Fruit fly (Drosophila melanogaster) whole organism, embryonic: ENCODE results near the gene Tom40.
A peak's percentile ranks its signal among the peaks of the same experiment; 100 is the strongest.

Experiments used
- Atf6 ChIP-seq: fragments of 200-800 bp; sonication (Bioruptor generic); IDR thresholded peaks from 2 replicates; pipeline ENCODE4 v1.3.6; 2022; ENCODE audit warnings: missing biosample characterization, missing genetic modification characterization
- BEAF-32 ChIP-seq: fragments of 200-800 bp; sonication (Bioruptor generic); optimal IDR thresholded peaks from 3 replicates; lab custom pipeline; 2017; ENCODE audit warnings: missing biosample characterization, missing genetic modification characterization, mild to moderate bottlenecking, moderate library complexity, missing genetic modification reagents
- Bdp1 ChIP-seq: fragments of 200-800 bp; sonication (Bioruptor generic); optimal IDR thresholded peaks from 3 replicates; lab custom pipeline; 2016; ENCODE audit warnings: missing biosample characterization, missing genetic modification characterization
- CG11456 ChIP-seq: fragments of 200-800 bp; sonication (Bioruptor generic); IDR thresholded peaks from 3 replicates; pipeline ENCODE4 v1.3.6; 2022; ENCODE audit warnings: missing biosample characterization, missing genetic modification characterization
- CG11504 ChIP-seq: fragments of 200-800 bp; sonication (Bioruptor generic); optimal IDR thresholded peaks from 3 replicates; lab custom pipeline; 2019; ENCODE audit warnings: missing biosample characterization, mild to moderate bottlenecking, missing genetic modification characterization, moderate library complexity
- CG11695 ChIP-seq: fragments of 200-800 bp; sonication (Bioruptor generic); IDR thresholded peaks from 3 replicates; pipeline ENCODE4 v1.3.6; 2022; ENCODE audit warnings: missing biosample characterization, missing genetic modification characterization
- CG12155 ChIP-seq: fragments of 200-800 bp; sonication (Bioruptor generic); optimal IDR thresholded peaks from 3 replicates; lab custom pipeline; 2016; ENCODE audit warnings: missing biosample characterization, missing genetic modification characterization
- CG12219 ChIP-seq: fragments of 200-800 bp; sonication (Bioruptor generic); optimal IDR thresholded peaks from 3 replicates; lab custom pipeline; 2018; ENCODE audit warnings: missing biosample characterization, mild to moderate bottlenecking, missing genetic modification characterization
- CG12942 ChIP-seq: fragments of 200-800 bp; sonication (Bioruptor generic); optimal IDR thresholded peaks from 3 replicates; lab custom pipeline; 2016; ENCODE audit warnings: missing biosample characterization, missing genetic modification characterization
- CG13624 ChIP-seq: fragments of 200-800 bp; sonication (Bioruptor generic); optimal IDR thresholded peaks from 2 replicates; lab custom pipeline; 2016; ENCODE audit warnings: missing biosample characterization, missing genetic modification characterization
- CG15601 ChIP-seq: fragments of 200-800 bp; sonication (Bioruptor generic); optimal IDR thresholded peaks from 3 replicates; lab custom pipeline; 2019; ENCODE audit warnings: missing biosample characterization, mild to moderate bottlenecking, missing genetic modification characterization, moderate library complexity
- CG16813 ChIP-seq: fragments of 200-800 bp; sonication (Bioruptor generic); IDR thresholded peaks from 3 replicates; pipeline ENCODE4 v1.3.6; 2022; ENCODE audit warnings: missing biosample characterization, missing genetic modification characterization; ENCODE audit not compliant: partially characterized antibody
- CG1832 ChIP-seq: fragments of 200-800 bp; sonication (Bioruptor generic); optimal IDR thresholded peaks from 2 replicates; lab custom pipeline; 2017; ENCODE audit warnings: missing biosample characterization, mild to moderate bottlenecking, missing genetic modification characterization, inconsistent platforms
- CG30431 ChIP-seq: fragments of 200-800 bp; sonication (Bioruptor generic); optimal IDR thresholded peaks from 2 replicates; lab custom pipeline; 2017; ENCODE audit warnings: missing biosample characterization, missing genetic modification characterization
- CG3995 ChIP-seq: fragments of 200-800 bp; sonication (Bioruptor generic); optimal IDR thresholded peaks from 3 replicates; lab custom pipeline; 2016; ENCODE audit warnings: missing biosample characterization, missing genetic modification characterization
- CG4328 ChIP-seq: fragments of 200-800 bp; sonication (Bioruptor generic); optimal IDR thresholded peaks from 3 replicates; lab custom pipeline; 2017; ENCODE audit warnings: missing biosample characterization, missing genetic modification reagents, missing genetic modification characterization
- CG5245 ChIP-seq: fragments of 200-800 bp; sonication (Bioruptor generic); optimal IDR thresholded peaks from 3 replicates; lab custom pipeline; 2016; ENCODE audit warnings: missing biosample characterization, missing genetic modification characterization
- CG6683 ChIP-seq: fragments of 200-800 bp; sonication (Bioruptor generic); optimal IDR thresholded peaks from 2 replicates; lab custom pipeline; 2017; ENCODE audit warnings: missing biosample characterization, mild to moderate bottlenecking, missing genetic modification characterization, missing genetic modification reagents
- CG6689 ChIP-seq: fragments of 200-800 bp; sonication (Bioruptor generic); IDR thresholded peaks from 2 replicates; pipeline ENCODE4 v1.3.6; 2022; ENCODE audit warnings: missing biosample characterization, missing genetic modification characterization
- CG7928 ChIP-seq: fragments of 200-800 bp; sonication (Bioruptor generic); optimal IDR thresholded peaks from 2 replicates; lab custom pipeline; 2017; ENCODE audit warnings: missing biosample characterization, mild to moderate bottlenecking, missing genetic modification characterization
- CG9609 ChIP-seq: fragments of 200-800 bp; sonication (Bioruptor generic); optimal IDR thresholded peaks from 3 replicates; lab custom pipeline; 2016; ENCODE audit warnings: missing biosample characterization, missing genetic modification characterization
- CoRest ChIP-seq: fragments of 200-800 bp; sonication (Bioruptor generic); optimal IDR thresholded peaks from 3 replicates; lab custom pipeline; 2018; ENCODE audit warnings: missing biosample characterization, mild to moderate bottlenecking, missing genetic modification characterization, moderate library complexity
- D19A ChIP-seq: fragments of 200-800 bp; optimal IDR thresholded peaks from 3 replicates; lab custom pipeline; 2019; ENCODE audit warnings: missing biosample characterization, mild to moderate bottlenecking, missing genetic modification characterization, moderate library complexity
- D19B ChIP-seq: fragments of 200-800 bp; sonication (Bioruptor generic); optimal IDR thresholded peaks from 2 replicates; lab custom pipeline; 2017; ENCODE audit warnings: missing biosample characterization, mild to moderate bottlenecking, missing genetic modification characterization
- HmgZ ChIP-seq: fragments of 200-800 bp; sonication (Bioruptor generic); optimal IDR thresholded peaks from 2 replicates; lab custom pipeline; 2018; ENCODE audit warnings: missing biosample characterization, mild to moderate bottlenecking, missing genetic modification characterization
- Hmx ChIP-seq: fragments of 200-800 bp; sonication (Bioruptor generic); optimal IDR thresholded peaks from 2 replicates; lab custom pipeline; 2016; ENCODE audit warnings: missing biosample characterization, missing genetic modification characterization
- Hr39 ChIP-seq: fragments of >200 bp; optimal IDR thresholded peaks from 2 replicates; lab custom pipeline; 2017
- NC2β ChIP-seq: fragments of 200-800 bp; sonication (Bioruptor generic); optimal IDR thresholded peaks from 2 replicates; lab custom pipeline; 2016; ENCODE audit warnings: missing biosample characterization, missing genetic modification characterization
- Nf-YC ChIP-seq: fragments of 200-800 bp; optimal IDR thresholded peaks from 3 replicates; lab custom pipeline; 2019; ENCODE audit warnings: missing biosample characterization, mild to moderate bottlenecking, missing genetic modification characterization, moderate library complexity
- NfI ChIP-seq: fragments of 200-800 bp; sonication (Bioruptor generic); optimal IDR thresholded peaks from 3 replicates; lab custom pipeline; 2018; ENCODE audit warnings: missing biosample characterization, mild to moderate bottlenecking, missing genetic modification characterization, moderate library complexity
- Rfx ChIP-seq: fragments of 200-800 bp; sonication (Bioruptor generic); IDR thresholded peaks from 2 replicates; pipeline ENCODE4 v1.3.6; 2022; ENCODE audit warnings: missing biosample characterization, missing genetic modification characterization
- Trl ChIP-seq, 3 experiments: fragments of >200 bp in 2 of 3; fragments of 200-800 bp in 1 of 3; sonication (Bioruptor generic) in 1 of 3; optimal IDR thresholded peaks; 2 replicates in 1 of 3; 3 replicates in 2 of 3; lab custom pipeline; 2016 to 2017; ENCODE audit warnings: missing biosample characterization in 1 of 3, missing genetic modification characterization in 1 of 3
- Usf ChIP-seq: fragments of 200-800 bp; sonication (Bioruptor generic); optimal IDR thresholded peaks from 2 replicates; lab custom pipeline; 2017; ENCODE audit warnings: missing genotype, missing biosample characterization, missing genetic modification characterization
- bowl ChIP-seq: fragments of 200-800 bp; sonication (Bioruptor generic); IDR thresholded peaks from 2 replicates; pipeline ENCODE4 v1.3.6; 2022; ENCODE audit warnings: missing biosample characterization, missing genetic modification characterization
- dan ChIP-seq: fragments of 200-800 bp; sonication (Bioruptor generic); IDR thresholded peaks from 2 replicates; pipeline ENCODE4 v1.3.6; 2022; ENCODE audit warnings: missing biosample characterization, missing genetic modification characterization
- fd64A ChIP-seq: fragments of 200-800 bp; sonication (Bioruptor generic); optimal IDR thresholded peaks from 3 replicates; lab custom pipeline; 2018; ENCODE audit warnings: missing biosample characterization, mild to moderate bottlenecking, missing genetic modification characterization
- fd96Cb ChIP-seq: fragments of 200-800 bp; sonication (Bioruptor generic); optimal IDR thresholded peaks from 2 replicates; lab custom pipeline; 2018; ENCODE audit warnings: missing biosample characterization, mild to moderate bottlenecking, missing genetic modification characterization, moderate library complexity
- fu2 ChIP-seq: fragments of 200-800 bp; sonication (Bioruptor generic); optimal IDR thresholded peaks from 2 replicates; lab custom pipeline; 2016; ENCODE audit warnings: missing biosample characterization, missing genetic modification characterization
- gsb ChIP-seq: fragments of 200-800 bp; sonication (Bioruptor generic); IDR thresholded peaks from 2 replicates; pipeline ENCODE4 v1.3.6; 2022; ENCODE audit warnings: missing biosample characterization, missing genetic modification characterization
- h ChIP-seq: fragments of >200 bp; optimal IDR thresholded peaks from 2 replicates; lab custom pipeline; 2017
- hkb ChIP-seq, 2 experiments: fragments of 200-800 bp in 1 of 2; fragments of >200 bp in 1 of 2; sonication (Bioruptor generic) in 1 of 2; IDR thresholded peaks in 1 of 2; optimal IDR thresholded peaks in 1 of 2; 2 replicates each; pipeline versions ENCODE4 v1.3.6 to Lab custom; 2017 to 2022; ENCODE audit warnings: missing biosample characterization in 1 of 2, missing genetic modification characterization in 1 of 2
- ken ChIP-seq: fragments of 200-800 bp; sonication (Bioruptor generic); IDR thresholded peaks from 3 replicates; pipeline ENCODE4 v1.3.6; 2022; ENCODE audit warnings: missing biosample characterization, missing genetic modification characterization
- knrl ChIP-seq: fragments of 200-800 bp; sonication (Bioruptor generic); IDR thresholded peaks from 3 replicates; pipeline ENCODE4 v1.3.6; 2022; ENCODE audit warnings: missing biosample characterization, missing genetic modification characterization; ENCODE audit not compliant: partially characterized antibody
- peb ChIP-seq: fragments of 200-800 bp; sonication (Bioruptor generic); IDR thresholded peaks from 2 replicates; pipeline ENCODE4 v1.3.6; 2022; ENCODE audit warnings: missing biosample characterization, missing genetic modification characterization
- pzg ChIP-seq: fragments of 200-800 bp; sonication (Bioruptor generic); optimal IDR thresholded peaks from 3 replicates; lab custom pipeline; 2018; ENCODE audit warnings: missing biosample characterization, mild to moderate bottlenecking, missing genetic modification characterization, moderate library complexity
- sim ChIP-seq: fragments of 200-800 bp; sonication (Bioruptor generic); IDR thresholded peaks from 2 replicates; pipeline ENCODE4 v1.3.6; 2022; ENCODE audit warnings: missing biosample characterization, missing genetic modification characterization
- slbo ChIP-seq: fragments of 200-800 bp; sonication (Bioruptor generic); IDR thresholded peaks from 2 replicates; pipeline ENCODE4 v1.3.6; 2022; ENCODE audit warnings: missing biosample characterization, missing genetic modification characterization
- tll ChIP-seq, 2 experiments: fragments of 200-800 bp in 1 of 2; fragments of >200 bp in 1 of 2; sonication (Bioruptor generic) in 1 of 2; optimal IDR thresholded peaks; 2 replicates each; lab custom pipeline; 2017 to 2019; ENCODE audit warnings: missing biosample characterization in 2 of 2, missing genetic modification characterization in 2 of 2, mild to moderate bottlenecking in 1 of 2, moderate library complexity in 1 of 2
- zen2 ChIP-seq: fragments of 200-800 bp; sonication (Bioruptor generic); IDR thresholded peaks from 3 replicates; pipeline ENCODE4 v1.3.6; 2022; ENCODE audit warnings: missing biosample characterization, missing genetic modification characterization; ENCODE audit not compliant: partially characterized antibody
- zfh2 ChIP-seq: fragments of 200-800 bp; sonication (Bioruptor generic); optimal IDR thresholded peaks from 2 replicates; lab custom pipeline; 2016; ENCODE audit warnings: missing biosample characterization, missing genetic modification characterization

Gene Tom40

dm6 chrX:7700239-7700793 lies 36.4 kb upstream of the Tom40 start (continued):
- TF ChIP-seq CG30431 (GFP tag; lab: Kevin White, UChicago) = peak; percentile 85
- peak; percentile 82 for TF ChIP-seq Usf
- TF ChIP-seq dan = peak; percentile 69
- peak; percentile 91 for TF ChIP-seq peb (GFP tag; lab: Robert Waterston, UW)
- peak; percentile 92 for TF ChIP-seq Atf6
- peak; percentile 70 for TF ChIP-seq CG6683 (GFP tag; lab: Kevin White, UChicago)
- TF ChIP-seq CG11695 (GFP tag; lab: Robert Waterston, UW) = peak; percentile 89
- peak; percentile 96 for TF ChIP-seq CG11456 (GFP tag; lab: Robert Waterston, UW)
- peak; percentile 92 for TF ChIP-seq fd96Cb (tag; lab: Kevin White, UChicago)
- TF ChIP-seq CG4328 (GFP tag; lab: Kevin White, UChicago) = peak; percentile 80
- peak; percentile 84 for TF ChIP-seq fd64A (GFP tag; lab: Kevin White, UChicago)
- TF ChIP-seq sim (GFP tag; lab: Robert Waterston, UW) = peak; percentile 79
- TF ChIP-seq Nf-YC (tag; lab: Kevin White, UChicago) = peak; percentile 76
- TF ChIP-seq pzg (GFP tag; lab: Kevin White, UChicago) = peak; percentile 18
- peak; percentile 93 for TF ChIP-seq NfI (GFP tag; lab: Kevin White, UChicago)
- peak; percentile 95 for TF ChIP-seq Rfx
- TF ChIP-seq tll (GFP tag; optimal IDR thresholded peaks at IDR 0.05; lab: Kevin White, UChicago) = no peak
- TF ChIP-seq fu2 (GFP tag; lab: Kevin White, UChicago) = peak; percentile 83
- TF ChIP-seq CG16813 (GFP tag; lab: Robert Waterston, UW) = no peak
- TF ChIP-seq CG6689 (GFP tag; lab: Robert Waterston, UW) = peak; percentile 92
- peak; percentile 87 for TF ChIP-seq CG11504
- TF ChIP-seq knrl (GFP tag; lab: Robert Waterston, UW) = no peak
- TF ChIP-seq CG7928 (GFP tag; lab: Kevin White, UChicago) = peak; percentile 60
- TF ChIP-seq CG1832 (GFP tag; lab: Kevin White, UChicago) = no peak
- TF ChIP-seq zen2 (GFP tag; lab: Robert Waterston, UW) = no peak
- peak; percentile 76 for TF ChIP-seq NC2β (GFP tag; lab: Kevin White, UChicago)
- TF ChIP-seq HmgZ (tag; lab: Kevin White, UChicago) = peak; percentile 94
- peak; percentile 90 for TF ChIP-seq bowl (GFP tag; lab: Robert Waterston, UW)
- peak; percentile 94 for TF ChIP-seq CG12219 (GFP tag; lab: Kevin White, UChicago)
- TF ChIP-seq gsb (GFP tag; lab: Robert Waterston, UW) = peak; percentile 91
- peak; percentile 77 for TF ChIP-seq Bdp1 (GFP tag; lab: Kevin White, UChicago)
- peak; percentile 96 for TF ChIP-seq ken (GFP tag; lab: Robert Waterston, UW)
- TF ChIP-seq Trl (optimal IDR thresholded peaks at IDR 0.05; lab: Kevin White, UChicago) = no peak
- TF ChIP-seq Trl (GFP tag; optimal IDR thresholded peaks at IDR 0.05; lab: Kevin White, UChicago) = peak; percentile 75
- peak; percentile 92 for TF ChIP-seq CG12155 (GFP tag; lab: Kevin White, UChicago)
- peak; percentile 2 for TF ChIP-seq Hmx (GFP tag; lab: Kevin White, UChicago)
- TF ChIP-seq D19A = peak; percentile 81
- no peak for TF ChIP-seq BEAF-32 (GFP tag; lab: Kevin White, UChicago)
- no peak for TF ChIP-seq Hr39
- TF ChIP-seq CG15601 (tag; lab: Kevin White, UChicago) = peak; percentile 74
- TF ChIP-seq h = no peak
- peak; percentile 79 for TF ChIP-seq CG3995 (GFP tag; lab: Kevin White, UChicago)
- TF ChIP-seq CoRest (tag; lab: Kevin White, UChicago) = peak; percentile 92
- peak; percentile 94 for TF ChIP-seq CG13624 (GFP tag; lab: Kevin White, UChicago)
- TF ChIP-seq CG5245 = peak; percentile 87
- TF ChIP-seq CG12942 (GFP tag; lab: Kevin White, UChicago) = peak; percentile 90
- TF ChIP-seq hkb (optimal IDR thresholded peaks at IDR 0.05; lab: Kevin White, UChicago) = no peak
- TF ChIP-seq hkb (GFP tag; IDR thresholded peaks at IDR 0.05; lab: Robert Waterston, UW) = peak; percentile 92
- TF ChIP-seq D19B (GFP tag; lab: Kevin White, UChicago) = peak; percentile 80
- TF ChIP-seq zfh2 (GFP tag; lab: Kevin White, UChicago) = peak; percentile 96
- TF ChIP-seq CG9609 (GFP tag; lab: Kevin White, UChicago) = peak; percentile 92
- peak; percentile 97 for TF ChIP-seq slbo (GFP tag; lab: Robert Waterston, UW)
